Worm (Caenorhabditis elegans) whole organism, L2 larva: ENCODE results near the gene sre-41.

ENCODE experiments used
- C34F6.9 ChIP-seq: fragments of 150-350 bp; optimal IDR thresholded peaks from 2 replicates; lab custom pipeline; 2014; ENCODE audit warnings: missing biosample characterization, missing genetic modification characterization
- F13H6.1 ChIP-seq: sonication (generic microtip); optimal IDR thresholded peaks from 2 replicates; lab custom pipeline; 2016; ENCODE audit warnings: missing genetic modification characterization, missing compliant biosample characterization
- Y55F3AM.14 ChIP-seq: fragments of 200-800 bp; sonication (Bioruptor generic); optimal IDR thresholded peaks from 2 replicates; lab custom pipeline; 2018; ENCODE audit warnings: mild to moderate bottlenecking, missing genetic modification characterization, missing compliant biosample characterization
- alr-1 ChIP-seq: fragments of 150-350 bp; optimal IDR thresholded peaks from 2 replicates; lab custom pipeline; 2014; ENCODE audit warnings: missing biosample characterization, missing genetic modification characterization
- aly-2 ChIP-seq: fragments of 150-350 bp; optimal IDR thresholded peaks from 2 replicates; lab custom pipeline; 2014; ENCODE audit warnings: missing biosample characterization, missing genetic modification characterization
- ama-1 ChIP-seq: fragments of 150-350 bp; optimal IDR thresholded peaks from 2 replicates; lab custom pipeline; 2018; ENCODE audit warnings: inconsistent platforms
- ceh-16 ChIP-seq: fragments of 150-350 bp; optimal IDR thresholded peaks from 2 replicates; lab custom pipeline; 2014; ENCODE audit warnings: missing biosample characterization, missing genetic modification characterization
- dmd-4 ChIP-seq: sonication (generic microtip); optimal IDR thresholded peaks from 2 replicates; lab custom pipeline; 2017; ENCODE audit warnings: missing biosample characterization, missing genetic modification characterization
- egl-27 ChIP-seq: sonication (generic microtip); optimal IDR thresholded peaks from 3 replicates; lab custom pipeline; 2017; ENCODE audit warnings: missing biosample characterization, missing genetic modification reagents, missing genetic modification characterization
- elt-1 ChIP-seq: fragments of 150-350 bp; optimal IDR thresholded peaks from 2 replicates; lab custom pipeline; 2014; ENCODE audit warnings: missing biosample characterization, missing genetic modification characterization
- elt-3 ChIP-seq: sonication (generic microtip); optimal IDR thresholded peaks from 2 replicates; lab custom pipeline; 2017; ENCODE audit warnings: missing biosample characterization, missing genetic modification characterization
- fos-1 ChIP-seq: fragments of 150-350 bp; optimal IDR thresholded peaks from 2 replicates; lab custom pipeline; 2014; ENCODE audit warnings: missing biosample characterization, missing genetic modification characterization
- gmeb-1 ChIP-seq: fragments of 150-350 bp; optimal IDR thresholded peaks from 2 replicates; lab custom pipeline; 2014; ENCODE audit warnings: missing biosample characterization, missing genetic modification characterization
- lin-11 ChIP-seq: fragments of 150-350 bp; sonication (generic microtip); optimal IDR thresholded peaks from 2 replicates; lab custom pipeline; 2014; ENCODE audit warnings: missing biosample characterization, missing genetic modification characterization, inconsistent platforms, mixed read lengths
- lin-39 ChIP-seq: fragments of 150-350 bp; optimal IDR thresholded peaks from 2 replicates; lab custom pipeline; 2014; ENCODE audit warnings: missing biosample characterization, missing genetic modification reagents, missing genetic modification characterization
- lsy-2 ChIP-seq, 2 experiments: fragments of 150-350 bp in 1 of 2; sonication (generic microtip) in 1 of 2; optimal IDR thresholded peaks; 2 replicates each; lab custom pipeline; 2014 to 2017; ENCODE audit warnings: missing biosample characterization in 2 of 2, missing genetic modification characterization in 2 of 2
- mbf-1 ChIP-seq: sonication (generic microtip); optimal IDR thresholded peaks from 2 replicates; lab custom pipeline; 2017; ENCODE audit warnings: missing biosample characterization, missing genetic modification characterization
- mdl-1 ChIP-seq, 2 experiments: fragments of 150-350 bp in 1 of 2; sonication (generic microtip) in 1 of 2; optimal IDR thresholded peaks; 2 replicates each; lab custom pipeline; 2017; ENCODE audit warnings: missing biosample characterization in 2 of 2, missing genetic modification characterization in 2 of 2
- nhr-10 ChIP-seq: sonication (generic microtip); optimal IDR thresholded peaks from 2 replicates; lab custom pipeline; 2017; ENCODE audit warnings: missing biosample characterization, missing genetic modification characterization
- nhr-11 ChIP-seq: fragments of 150-350 bp; optimal IDR thresholded peaks from 2 replicates; lab custom pipeline; 2014; ENCODE audit warnings: missing biosample characterization, missing genetic modification characterization
- nhr-12 ChIP-seq: fragments of 150-350 bp; optimal IDR thresholded peaks from 2 replicates; lab custom pipeline; 2014; ENCODE audit warnings: missing biosample characterization, missing genetic modification characterization
- nhr-129 ChIP-seq: fragments of 150-350 bp; optimal IDR thresholded peaks from 2 replicates; lab custom pipeline; 2014; ENCODE audit warnings: missing biosample characterization, missing genetic modification characterization
- nhr-21 ChIP-seq: fragments of 150-350 bp; optimal IDR thresholded peaks from 2 replicates; lab custom pipeline; 2014; ENCODE audit warnings: missing biosample characterization, missing genetic modification characterization
- nhr-23 ChIP-seq: fragments of 150-350 bp; optimal IDR thresholded peaks from 2 replicates; lab custom pipeline; 2014; ENCODE audit warnings: missing biosample characterization, missing genetic modification reagents, missing genetic modification characterization
- nhr-25 ChIP-seq: fragments of 150-350 bp; sonication (generic microtip); optimal IDR thresholded peaks from 3 replicates; lab custom pipeline; 2014; ENCODE audit warnings: missing biosample characterization, missing genetic modification characterization
- nhr-6 ChIP-seq: fragments of 150-350 bp; optimal IDR thresholded peaks from 2 replicates; lab custom pipeline; 2014; ENCODE audit warnings: missing biosample characterization, missing genetic modification characterization
- nhr-77 ChIP-seq: fragments of 150-350 bp; optimal IDR thresholded peaks from 2 replicates; lab custom pipeline; 2014; ENCODE audit warnings: missing biosample characterization, missing genetic modification characterization
- sem-4 ChIP-seq: fragments of 150-350 bp; optimal IDR thresholded peaks from 2 replicates; lab custom pipeline; 2014; ENCODE audit warnings: missing biosample characterization, missing genetic modification reagents, missing genetic modification characterization
- sma-3 ChIP-seq: sonication (generic microtip); optimal IDR thresholded peaks from 2 replicates; lab custom pipeline; 2016; ENCODE audit warnings: missing genetic modification reagents, missing genetic modification characterization, missing compliant biosample characterization
- sma-9 ChIP-seq, 2 experiments: fragments of 150-350 bp in 1 of 2; sonication (generic microtip) in 1 of 2; optimal IDR thresholded peaks; 2 replicates each; lab custom pipeline; 2014 to 2016; ENCODE audit warnings: missing genetic modification characterization in 2 of 2, mild to moderate bottlenecking in 1 of 2, missing biosample characterization in 1 of 2, missing compliant biosample characterization in 1 of 2, missing genetic modification reagents in 1 of 2, moderate library complexity in 1 of 2
- snpc-4 ChIP-seq: fragments of 150-350 bp; optimal IDR thresholded peaks from 2 replicates; lab custom pipeline; 2014; ENCODE audit warnings: missing biosample characterization, missing genetic modification characterization
- unc-39 ChIP-seq: fragments of 150-350 bp; optimal IDR thresholded peaks from 2 replicates; lab custom pipeline; 2014; ENCODE audit warnings: missing biosample characterization, missing genetic modification characterization
- unc-55 ChIP-seq: fragments of 150-350 bp; sonication (generic microtip); optimal IDR thresholded peaks from 3 replicates; lab custom pipeline; 2014; ENCODE audit warnings: missing biosample characterization, missing genetic modification reagents, missing genetic modification characterization
- unc-62 ChIP-seq: fragments of 150-350 bp; optimal IDR thresholded peaks from 2 replicates; lab custom pipeline; 2014; ENCODE audit warnings: missing biosample characterization, missing genetic modification reagents, missing genetic modification characterization
- zag-1 ChIP-seq: fragments of 150-350 bp; optimal IDR thresholded peaks from 2 replicates; lab custom pipeline; 2014; ENCODE audit warnings: missing biosample characterization, missing genetic modification characterization
- ztf-4 ChIP-seq: fragments of 150-350 bp; optimal IDR thresholded peaks from 2 replicates; lab custom pipeline; 2014; ENCODE audit warnings: missing biosample characterization, missing genetic modification characterization

The sre-41 gene

DNA sequence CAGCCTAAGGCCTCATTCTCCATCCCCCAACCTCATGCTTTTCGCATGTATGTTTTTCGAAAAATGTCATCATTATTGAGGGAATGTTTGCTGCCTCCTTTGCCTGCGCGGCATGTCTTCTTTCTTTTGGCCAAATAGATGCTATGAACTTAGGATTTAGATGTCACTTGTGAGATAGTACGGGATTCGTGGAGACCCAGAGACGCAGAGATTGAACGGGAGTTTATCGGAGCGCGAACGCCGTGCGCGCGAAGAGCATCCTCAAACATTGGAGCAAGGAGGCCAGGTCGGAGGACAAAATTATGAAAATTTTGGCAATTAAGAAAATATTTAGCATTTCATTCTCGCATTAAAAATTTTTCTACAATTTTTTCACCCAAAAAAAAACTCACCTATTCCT, 39.1 kb upstream of the sre-41 start:
- no peak for TF ChIP-seq ceh-16
- no peak for TF ChIP-seq Y55F3AM.14
- TF ChIP-seq ama-1 (lab: Kevin White, UChicago): no peak
- no peak for TF ChIP-seq lin-39 (tag; lab: Kevin White, UChicago)
- TF ChIP-seq nhr-21 (tag; lab: Kevin White, UChicago): no peak
- no peak for TF ChIP-seq elt-1 (tag; lab: Kevin White, UChicago)
- TF ChIP-seq nhr-11 (tag; lab: Kevin White, UChicago): no peak
- TF ChIP-seq C34F6.9 (tag; lab: Kevin White, UChicago): no peak

- TF ChIP-seq sma-9 (GFP tag; optimal IDR thresholded peaks at IDR 0.05; lab: Kevin White, UChicago) (peak; percentile 14), sma-9 (tag; optimal IDR thresholded peaks at IDR 0.05; lab: Kevin White, UChicago) (no peak), mbf-1 (tag; lab: Kevin White, UChicago) (no peak), nhr-25 (tag; lab: Kevin White, UChicago) (no peak), nhr-21 (tag; lab: Kevin White, UChicago) (no peak), nhr-6 (tag; lab: Kevin White, UChicago) (no peak), ztf-4 (tag; lab: Kevin White, UChicago) (no peak), elt-3 (tag; lab: Kevin White, UChicago) (no peak), elt-1 (tag; lab: Kevin White, UChicago) (no peak), gmeb-1 (peak; percentile 7), alr-1 (no peak), nhr-10 (tag; lab: Kevin White, UChicago) (no peak), nhr-11 (tag; lab: Kevin White, UChicago) (no peak), egl-27 (tag; lab: Kevin White, UChicago) (no peak), aly-2 (no peak), nhr-129 (tag; lab: Kevin White, UChicago) (peak; percentile 52), sma-3 (GFP tag; lab: Kevin White, UChicago) (no peak), dmd-4 (tag; lab: Kevin White, UChicago) (no peak), unc-39 (tag; lab: Kevin White, UChicago) (no peak), F13H6.1 (peak; percentile 65), fos-1 (peak; percentile 38)
These were observed 38.2 kb upstream of the sre-41 start for ce11 chrII:12349866-12350265.

DNA sequence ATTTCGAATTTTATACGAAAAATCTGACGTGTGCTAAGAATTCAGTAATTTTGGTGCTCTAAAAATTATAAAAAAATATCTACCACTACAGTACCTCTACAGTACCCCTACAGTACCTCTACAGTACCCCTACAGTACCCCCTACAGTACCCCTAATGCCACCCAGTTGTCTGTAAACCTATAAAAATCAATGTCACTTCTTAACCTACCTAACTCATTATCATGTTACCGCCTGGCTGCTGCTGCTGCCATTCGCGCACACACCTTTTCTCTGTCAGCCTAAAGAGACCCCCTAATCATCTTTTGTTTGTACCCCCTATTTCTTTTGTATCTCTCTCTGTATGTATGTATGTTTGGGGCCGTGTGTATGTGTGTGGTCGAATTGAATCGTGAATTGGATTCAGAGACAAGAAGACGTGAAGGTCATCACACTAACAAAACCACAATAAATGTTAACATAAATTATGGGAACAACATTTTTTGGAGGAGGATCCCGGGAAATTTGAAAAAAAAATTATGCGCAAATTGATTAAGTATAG, 37.3 kb upstream of the sre-41 start:
- TF ChIP-seq unc-55 (GFP tag; lab: Kevin White, UChicago) (no peak), F13H6.1 (no peak), nhr-21 (tag; lab: Kevin White, UChicago) (no peak), mbf-1 (tag; lab: Kevin White, UChicago) (no peak), lin-39 (tag; lab: Kevin White, UChicago) (no peak), nhr-129 (tag; lab: Kevin White, UChicago) (peak; percentile 17), nhr-6 (tag; lab: Kevin White, UChicago) (no peak), nhr-25 (tag; lab: Kevin White, UChicago) (no peak), sma-3 (GFP tag; lab: Kevin White, UChicago) (no peak), lsy-2 (tag; optimal IDR thresholded peaks at IDR 0.05; lab: Kevin White, UChicago) (peak in 1 of 2 experiments; percentile 28), elt-1 (tag; lab: Kevin White, UChicago) (no peak), lin-11 (no peak), alr-1 (no peak), fos-1 (no peak), unc-62 (no peak), nhr-23 (tag; lab: Kevin White, UChicago) (no peak)

DNA sequence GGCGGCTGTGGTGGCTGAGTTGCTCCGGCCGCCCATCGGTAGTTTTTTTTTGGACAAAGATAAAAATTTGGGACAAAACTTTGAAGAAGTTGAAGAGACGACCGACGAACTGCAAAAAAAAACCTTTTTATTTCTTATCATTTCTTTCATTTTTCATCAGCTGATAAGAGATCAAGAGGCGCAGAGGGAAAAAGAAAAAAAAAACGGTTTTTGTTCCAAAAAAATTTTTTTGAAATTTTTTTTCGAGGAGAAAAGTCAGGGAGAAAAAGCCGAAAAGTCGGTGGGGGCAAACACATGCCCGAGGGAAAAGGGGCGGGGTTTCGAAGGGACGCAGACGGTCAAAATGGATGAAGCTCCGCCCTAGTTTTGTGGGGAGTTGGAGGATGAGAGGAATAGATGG, 36.0 kb upstream of the sre-41 start, which contains the start of gene ras-1:
TSS of gene ras-1 (minus strand) at position 129 of the 400 bp plus-strand sequence.
- TF ChIP-seq nhr-6 (tag; lab: Kevin White, UChicago) (no peak), unc-55 (GFP tag; lab: Kevin White, UChicago) (no peak), mdl-1 (tag; optimal IDR thresholded peaks at IDR 0.05; lab: Kevin White, UChicago) (no peak), fos-1 (no peak), nhr-23 (tag; lab: Kevin White, UChicago) (no peak), snpc-4 (tag; lab: Kevin White, UChicago) (no peak)

DNA sequence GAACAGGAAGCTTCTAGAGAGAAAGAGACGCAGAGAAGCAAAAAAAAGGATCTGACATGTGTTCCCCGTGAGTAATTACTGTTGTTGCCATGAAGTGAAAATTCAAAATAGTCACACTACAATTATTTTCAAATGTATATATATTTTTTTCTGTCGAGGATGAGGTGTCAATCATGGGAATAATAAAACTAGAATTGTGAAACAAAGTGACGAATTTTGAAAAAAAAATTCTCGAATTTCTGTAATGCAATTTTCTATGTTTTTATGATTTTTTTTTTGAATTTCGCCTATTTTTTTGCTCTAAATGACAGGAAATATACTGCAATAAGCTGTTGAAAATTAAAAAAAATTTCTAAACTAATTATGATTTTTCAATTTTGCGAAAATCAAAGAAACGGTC, 35.0 kb upstream of the sre-41 start:
- TF ChIP-seq zag-1 (tag; lab: Kevin White, UChicago): no peak
- no peak for TF ChIP-seq nhr-77
- no peak for TF ChIP-seq F13H6.1
- TF ChIP-seq sma-9 (GFP tag; optimal IDR thresholded peaks at IDR 0.05; lab: Kevin White, UChicago): no peak
- TF ChIP-seq sma-9 (tag; optimal IDR thresholded peaks at IDR 0.05; lab: Kevin White, UChicago): no peak
- no peak for TF ChIP-seq dmd-4 (tag; lab: Kevin White, UChicago)
- no peak for TF ChIP-seq aly-2
- TF ChIP-seq sma-3 (GFP tag; lab: Kevin White, UChicago): no peak
- TF ChIP-seq lin-39 (tag; lab: Kevin White, UChicago): no peak
- TF ChIP-seq sem-4 (tag; lab: Kevin White, UChicago): no peak
- no peak for TF ChIP-seq mdl-1 (tag; optimal IDR thresholded peaks at IDR 0.05; lab: Kevin White, UChicago)
- no peak for TF ChIP-seq nhr-12 (tag; lab: Kevin White, UChicago)
- TF ChIP-seq mbf-1 (tag; lab: Kevin White, UChicago): no peak
- no peak for TF ChIP-seq unc-39 (tag; lab: Kevin White, UChicago)
- TF ChIP-seq lin-11: no peak
